Worm (Caenorhabditis elegans) whole organism, L2 larva: ENCODE data around the gene anmt-2.
A peak's percentile ranks its signal among the peaks of the same experiment; 100 is the strongest.

Experiments
- C34F6.9 ChIP-seq: fragments of 150-350 bp; optimal IDR thresholded peaks from 2 replicates; lab custom pipeline; 2014; ENCODE audit warnings: missing biosample characterization, missing genetic modification characterization
- ama-1 ChIP-seq: fragments of 150-350 bp; optimal IDR thresholded peaks from 2 replicates; lab custom pipeline; 2018; ENCODE audit warnings: inconsistent platforms
- blmp-1 ChIP-seq: sonication (generic microtip); optimal IDR thresholded peaks from 2 replicates; lab custom pipeline; 2017; ENCODE audit warnings: missing genetic modification characterization, mild to moderate bottlenecking, missing compliant biosample characterization, antibody characterized with exemption, moderate library complexity; ENCODE audit not compliant: insufficient read depth
- ceh-16 ChIP-seq: fragments of 150-350 bp; optimal IDR thresholded peaks from 2 replicates; lab custom pipeline; 2014; ENCODE audit warnings: missing biosample characterization, missing genetic modification characterization
- elt-3 ChIP-seq: sonication (generic microtip); optimal IDR thresholded peaks from 2 replicates; lab custom pipeline; 2017; ENCODE audit warnings: missing biosample characterization, missing genetic modification characterization
- lin-13 ChIP-seq: fragments of 150-350 bp; optimal IDR thresholded peaks from 2 replicates; lab custom pipeline; 2014; ENCODE audit warnings: missing biosample characterization, missing genetic modification reagents, missing genetic modification characterization
- mdl-1 ChIP-seq, 2 experiments: fragments of 150-350 bp in 1 of 2; sonication (generic microtip) in 1 of 2; optimal IDR thresholded peaks; 2 replicates each; lab custom pipeline; 2017; ENCODE audit warnings: missing biosample characterization in 2 of 2, missing genetic modification characterization in 2 of 2
- nhr-11 ChIP-seq: fragments of 150-350 bp; optimal IDR thresholded peaks from 2 replicates; lab custom pipeline; 2014; ENCODE audit warnings: missing biosample characterization, missing genetic modification characterization
- skn-1 ChIP-seq: sonication (generic microtip); optimal IDR thresholded peaks from 2 replicates; lab custom pipeline; 2017; ENCODE audit warnings: missing biosample characterization, missing genetic modification characterization
- unc-39 ChIP-seq: fragments of 150-350 bp; optimal IDR thresholded peaks from 2 replicates; lab custom pipeline; 2014; ENCODE audit warnings: missing biosample characterization, missing genetic modification characterization
- zag-1 ChIP-seq: fragments of 150-350 bp; optimal IDR thresholded peaks from 2 replicates; lab custom pipeline; 2014; ENCODE audit warnings: missing biosample characterization, missing genetic modification characterization
- ztf-4 ChIP-seq: fragments of 150-350 bp; optimal IDR thresholded peaks from 2 replicates; lab custom pipeline; 2014; ENCODE audit warnings: missing biosample characterization, missing genetic modification characterization

DNA sequence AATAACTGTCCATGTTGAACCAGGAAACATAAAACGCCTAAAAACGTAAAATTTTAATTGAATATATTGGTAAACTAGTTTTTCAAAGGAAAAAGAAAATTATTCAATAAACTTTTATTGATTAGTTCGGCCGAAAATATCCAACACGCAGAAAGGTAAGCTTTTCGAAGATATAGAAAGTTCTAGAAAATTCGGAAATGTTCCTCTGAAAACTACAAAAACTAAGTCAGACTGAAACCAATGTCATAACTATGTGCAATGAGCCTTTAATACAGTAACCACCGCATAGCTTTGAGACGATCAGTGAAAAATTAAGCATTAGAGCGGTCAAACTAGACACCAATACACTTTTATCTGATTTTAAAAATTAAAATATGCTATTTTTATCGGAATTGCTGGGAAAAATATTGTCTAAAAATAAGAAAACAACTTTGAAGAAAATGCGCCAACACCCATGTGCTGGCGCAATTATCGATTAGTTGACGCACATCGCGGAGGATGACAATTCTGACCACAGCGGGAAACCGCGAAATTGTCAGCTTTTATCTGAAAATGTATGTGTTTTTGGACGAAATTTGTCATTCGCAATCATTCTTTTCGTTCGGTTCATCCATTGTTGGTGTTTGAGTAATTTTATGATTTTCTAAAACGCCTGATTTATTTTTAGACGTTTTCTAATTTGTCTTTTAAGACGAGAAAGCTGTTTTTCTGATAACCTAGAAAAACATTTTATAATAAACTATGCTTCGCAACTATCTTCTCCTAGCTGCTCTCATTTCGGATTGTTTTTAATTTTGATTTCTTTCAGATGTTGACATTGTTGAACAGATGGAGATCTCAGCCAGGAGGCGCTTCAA is 41.0 kb upstream of the anmt-2 start, which contains the start of the genes C23G10.7 and rpn-2:
- TF ChIP-seq skn-1 (tag; lab: Kevin White, UChicago) (peak; percentile 95), ztf-4 (no peak), C34F6.9 (tag; lab: Kevin White, UChicago) (peak; percentile 87), zag-1 (tag; lab: Kevin White, UChicago) (no peak), nhr-11 (tag; lab: Kevin White, UChicago) (no peak), elt-3 (tag; lab: Kevin White, UChicago) (no peak), lin-13 (GFP tag; lab: Kevin White, UChicago) (peak; percentile 45), ama-1 (lab: Kevin White, UChicago) (peak; percentile 27), unc-39 (tag; lab: Kevin White, UChicago) (no peak), ceh-16 (tag; lab: Kevin White, UChicago) (no peak), blmp-1 (no peak), mdl-1 (tag; optimal IDR thresholded peaks at IDR 0.05; lab: Kevin White, UChicago) (no peak)
